Fruit fly (Drosophila melanogaster): Measurements from ENCODE around the gene CG10041.

- TF ChIP-seq CG8478 (optimal IDR thresholded peaks at IDR 0.05): no peak
- TF ChIP-seq CTCF (optimal IDR thresholded peaks at IDR 0.05): no peak
Measured at dm6 chr3R:12371671-12372070, 19.8 kb upstream of the CG10041 start, which contains the start of gene GstD2.
